Fruit fly (Drosophila melanogaster) whole organism, adult: ENCODE data around the gene CG6271.

Source experiments
- CG11617 ChIP-seq: fragments of 200-800 bp; sonication (Bioruptor generic); optimal IDR thresholded peaks from 2 replicates; lab custom pipeline; 2017; ENCODE audit warnings: mild to moderate bottlenecking, missing biosample characterization, missing genetic modification reagents, missing genetic modification characterization
- CG14711 ChIP-seq: fragments of 200-800 bp; sonication (Bioruptor generic); optimal IDR thresholded peaks from 2 replicates; lab custom pipeline; 2018; ENCODE audit warnings: missing biosample characterization, mild to moderate bottlenecking, missing genetic modification characterization, moderate library complexity
- CG1620 ChIP-seq: fragments of 200-800 bp; sonication (Bioruptor generic); optimal IDR thresholded peaks from 2 replicates; lab custom pipeline; 2016; ENCODE audit warnings: missing biosample characterization, missing genetic modification characterization
- CG33017 ChIP-seq: fragments of 200-800 bp; sonication (Bioruptor generic); optimal IDR thresholded peaks from 2 replicates; lab custom pipeline; 2018; ENCODE audit warnings: missing biosample characterization, mild to moderate bottlenecking, missing genetic modification characterization, moderate library complexity
- CG7101 ChIP-seq: fragments of 200-800 bp; sonication (Bioruptor generic); optimal IDR thresholded peaks from 2 replicates; lab custom pipeline; 2018; ENCODE audit warnings: missing biosample characterization, mild to moderate bottlenecking, missing genetic modification characterization, moderate library complexity
- Clk ChIP-seq: fragments of 200-800 bp; sonication (Bioruptor generic); optimal IDR thresholded peaks from 2 replicates; lab custom pipeline; 2017; ENCODE audit warnings: missing biosample characterization, missing genetic modification characterization
- Mnt ChIP-seq: fragments of 200-800 bp; sonication (Bioruptor generic); optimal IDR thresholded peaks from 2 replicates; lab custom pipeline; 2016; ENCODE audit warnings: missing biosample characterization, mild to moderate bottlenecking, missing genetic modification characterization
- bab1 ChIP-seq: fragments of 200-800 bp; sonication (Bioruptor generic); optimal IDR thresholded peaks from 3 replicates; lab custom pipeline; 2019; ENCODE audit warnings: missing biosample characterization, mild to moderate bottlenecking, missing genetic modification characterization, moderate library complexity
- cic ChIP-seq: fragments of 200-800 bp; sonication (Bioruptor generic); optimal IDR thresholded peaks from 2 replicates; lab custom pipeline; 2017; ENCODE audit warnings: missing biosample characterization, mild to moderate bottlenecking, missing genetic modification characterization, moderate library complexity
- cnc ChIP-seq, 2 experiments: fragments of >200 bp; optimal IDR thresholded peaks; 2 replicates each; lab custom pipeline; 2017
- kay ChIP-seq: fragments of 200-800 bp; sonication (Bioruptor generic); peaks from one replicate; lab custom pipeline; 2016; ENCODE audit warnings: missing biosample characterization, missing genetic modification characterization, borderline replicate concordance
- ovo ChIP-seq: fragments of 200-800 bp; sonication (Bioruptor generic); optimal IDR thresholded peaks from 2 replicates; lab custom pipeline; 2016; ENCODE audit warnings: missing biosample characterization, missing genetic modification characterization
- pad ChIP-seq: fragments of 200-800 bp; sonication (Bioruptor generic); optimal IDR thresholded peaks from 3 replicates; lab custom pipeline; 2017; ENCODE audit warnings: missing biosample characterization, missing genetic modification characterization, mild to moderate bottlenecking, moderate library complexity, missing genetic modification reagents
- toe ChIP-seq: fragments of 200-800 bp; sonication (Bioruptor generic); optimal IDR thresholded peaks from 2 replicates; lab custom pipeline; 2016; ENCODE audit warnings: missing biosample characterization, missing genetic modification characterization

- no peak for TF ChIP-seq cic
- TF ChIP-seq ovo, result no peak
- no peak for TF ChIP-seq CG14711 (tag; lab: Kevin White, UChicago)
- TF ChIP-seq toe (GFP tag; lab: Kevin White, UChicago), result no peak
- TF ChIP-seq kay, result peak; percentile 28
- TF ChIP-seq bab1 (GFP tag; lab: Kevin White, UChicago), result no peak
- TF ChIP-seq cnc (optimal IDR thresholded peaks at IDR 0.05; lab: Kevin White, UChicago), result no peak
- TF ChIP-seq CG1620 (GFP tag; lab: Kevin White, UChicago), result no peak
- TF ChIP-seq CG33017 (tag; lab: Kevin White, UChicago), result no peak
- no peak for TF ChIP-seq CG11617 (GFP tag; lab: Kevin White, UChicago)
- TF ChIP-seq CG7101, result no peak
- TF ChIP-seq pad (GFP tag; lab: Kevin White, UChicago), result no peak
- no peak for TF ChIP-seq Mnt
- no peak for TF ChIP-seq Clk
Observed at dm6 chr3R:27021278-27021677, 4.6 kb downstream of the CG6271 start, which contains the start of gene CG6283.
